Worm (Caenorhabditis elegans) whole organism, young adult: Measurements from ENCODE around the gene mnp-1.

ENCODE experiments used
- ama-1 ChIP-seq, 3 experiments: fragments of 150-350 bp in 1 of 3; sonication (generic microtip) in 2 of 3; optimal IDR thresholded peaks; 2 replicates each; lab custom pipeline; 2014 to 2018; ENCODE audit warnings: missing biosample characterization in 2 of 3, missing genetic modification characterization in 2 of 3, missing genetic modification reagents in 2 of 3
- attf-5 ChIP-seq: fragments of 200-800 bp; sonication (Bioruptor generic); optimal IDR thresholded peaks from 2 replicates; lab custom pipeline; 2018; ENCODE audit warnings: mild to moderate bottlenecking, missing genetic modification characterization, missing compliant biosample characterization
- efl-1 ChIP-seq: fragments of 150-350 bp; optimal IDR thresholded peaks from 2 replicates; lab custom pipeline; 2014; ENCODE audit warnings: missing biosample characterization, missing genetic modification reagents, missing genetic modification characterization
- egrh-3 ChIP-seq: fragments of 200-800 bp; sonication (Bioruptor generic); IDR thresholded peaks from 2 replicates; pipeline ENCODE4 v1.3.6; 2022; ENCODE audit warnings: missing genetic modification reagents, missing genetic modification characterization, missing compliant biosample characterization
- lir-1 ChIP-seq: fragments of 200-800 bp; sonication (Bioruptor generic); conservative IDR thresholded peaks from 2 replicates; pipeline ENCODE4 v1.3.6; 2022; ENCODE audit warnings: missing genetic modification reagents, missing genetic modification characterization, missing compliant biosample characterization
- mel-28 ChIP-seq: sonication (generic microtip); optimal IDR thresholded peaks from 2 replicates; lab custom pipeline; 2016; ENCODE audit warnings: borderline replicate concordance, mild to moderate bottlenecking, missing genetic modification characterization, missing compliant biosample characterization
- pha-4 ChIP-seq: fragments of 150-350 bp; sonication (generic microtip); optimal IDR thresholded peaks from 2 replicates; lab custom pipeline; 2014; ENCODE audit warnings: missing biosample characterization, missing genetic modification reagents, missing genetic modification characterization
- snpc-4 ChIP-seq, 5 experiments: fragments of 150-350 bp in 1 of 5; sonication (generic microtip) in 4 of 5; optimal IDR thresholded peaks; 2 replicates each; lab custom pipeline; 2014 to 2018; ENCODE audit warnings: missing genetic modification characterization in 5 of 5, missing biosample characterization in 3 of 5, antibody characterized with exemption in 2 of 5, mild to moderate bottlenecking in 2 of 5, missing compliant biosample characterization in 2 of 5, missing genotype in 2 of 5, moderate library complexity in 2 of 5, missing genetic modification reagents in 1 of 5
- somi-1 ChIP-seq: fragments of 200-800 bp; sonication (Bioruptor generic); optimal IDR thresholded peaks from 2 replicates; lab custom pipeline; 2018; ENCODE audit warnings: mild to moderate bottlenecking, missing genetic modification characterization, missing compliant biosample characterization
- tbx-9 ChIP-seq: sonication (generic microtip); optimal IDR thresholded peaks from 2 replicates; lab custom pipeline; 2016; ENCODE audit warnings: borderline replicate concordance, missing genetic modification characterization, inconsistent platforms, missing compliant biosample characterization
- ztf-18 ChIP-seq: sonication (generic microtip); optimal IDR thresholded peaks from 2 replicates; lab custom pipeline; 2016; ENCODE audit warnings: missing genotype, mild to moderate bottlenecking, missing genetic modification characterization, missing compliant biosample characterization

DNA sequence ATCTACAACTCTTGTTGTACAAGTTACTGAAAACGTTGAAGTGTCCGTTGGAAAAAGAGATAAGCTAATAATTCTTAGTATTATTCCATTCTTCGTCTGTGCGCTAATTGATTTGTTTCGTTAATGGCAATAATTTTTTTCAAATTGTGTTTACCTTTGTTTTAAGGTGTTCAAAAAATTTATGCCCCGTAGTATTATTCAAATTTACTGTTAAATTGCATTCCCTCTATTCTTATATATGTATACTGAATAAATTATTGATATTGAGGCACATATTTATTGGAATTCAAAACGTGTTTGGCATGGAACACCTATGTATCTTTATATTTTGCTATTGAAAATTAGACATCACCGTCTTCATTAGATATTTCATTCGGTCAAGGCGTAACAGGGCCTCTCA, 18.5 kb downstream of the mnp-1 start, which contains the start of gene pals-26:
- no peak for TF ChIP-seq tbx-9
- TF ChIP-seq pha-4 (tag; lab: Kevin White, UChicago), result no peak
- no peak for TF ChIP-seq somi-1 (GFP tag; lab: Kevin White, UChicago)
- TF ChIP-seq attf-5, result no peak
- no peak for TF ChIP-seq snpc-4 (GFP tag; optimal IDR thresholded peaks at IDR 0.05; lab: Kevin White, UChicago)
- TF ChIP-seq snpc-4 (tag; optimal IDR thresholded peaks at IDR 0.05; lab: Kevin White, UChicago), result no peak
- TF ChIP-seq mel-28 (tag; lab: Kevin White, UChicago), result no peak
- no peak for TF ChIP-seq lir-1 (GFP tag; lab: Robert Waterston, UW)
- no peak for TF ChIP-seq egrh-3 (GFP tag; lab: Robert Waterston, UW)
- TF ChIP-seq efl-1 (GFP tag; lab: Kevin White, UChicago), result no peak
- no peak for TF ChIP-seq ztf-18
- TF ChIP-seq ama-1 (optimal IDR thresholded peaks at IDR 0.05; lab: Kevin White, UChicago), result no peak
- no peak for TF ChIP-seq ama-1 (GFP tag; optimal IDR thresholded peaks at IDR 0.05; lab: Kevin White, UChicago)
